Fruit fly (Drosophila melanogaster) ovary, adult (tissue): ENCODE measurements around the gene HSPBAP1.

ENCODE experiments used
- CG17801 ChIP-seq: fragments of 200-800 bp; optimal IDR thresholded peaks from 2 replicates; lab custom pipeline; 2019; ENCODE audit warnings: missing biosample characterization, mild to moderate bottlenecking, missing genetic modification characterization, moderate library complexity; ENCODE audit not compliant: partially characterized antibody

Gene HSPBAP1

DNA sequence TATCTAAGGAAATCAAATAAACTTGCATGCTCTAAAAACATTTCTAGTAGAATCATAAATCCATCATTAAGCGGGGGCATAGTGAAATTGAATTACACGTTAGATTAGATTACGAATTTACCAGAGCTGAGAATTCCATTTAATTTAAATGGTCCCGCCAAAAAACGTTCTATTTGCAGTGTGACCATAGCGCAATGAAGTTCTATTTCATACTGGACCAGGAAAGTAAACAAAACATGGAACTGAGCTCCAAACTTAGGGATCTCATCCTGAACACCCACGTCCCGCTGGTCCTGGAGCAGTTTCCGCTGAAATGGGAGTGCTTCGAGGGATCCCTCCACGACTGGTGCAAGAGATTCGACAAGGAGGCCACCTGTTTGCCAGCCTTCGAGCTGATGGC lies at the start of gene HSPBAP1:
HSPBAP1 (plus strand) TSS at position 217 of the 400 bp plus-strand sequence.
- no peak for TF ChIP-seq CG17801 (GFP tag; lab: Kevin White, UChicago)

DNA sequence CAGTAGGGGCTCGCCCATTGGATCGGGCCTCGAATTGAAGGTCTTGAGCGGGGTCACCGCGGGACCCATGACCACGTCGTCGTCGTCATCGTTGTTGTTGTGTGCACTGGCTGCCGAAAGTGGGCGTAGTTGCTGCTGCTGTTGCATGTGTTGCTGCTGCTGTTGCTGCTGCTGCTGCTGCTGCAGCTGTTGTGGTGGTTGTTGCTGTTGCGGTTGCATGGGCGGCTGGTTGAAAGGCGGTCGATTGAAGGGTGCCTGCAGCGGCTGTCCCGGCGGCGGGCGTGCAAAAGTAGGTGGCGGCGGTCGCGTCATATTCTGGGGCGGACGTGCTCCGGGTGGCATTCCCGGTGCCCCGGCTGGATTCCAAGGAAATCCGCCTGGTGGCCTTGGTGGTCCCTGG lies 47.2 kb upstream of the HSPBAP1 start:
- no peak for TF ChIP-seq CG17801 (GFP tag; lab: Kevin White, UChicago)

DNA sequence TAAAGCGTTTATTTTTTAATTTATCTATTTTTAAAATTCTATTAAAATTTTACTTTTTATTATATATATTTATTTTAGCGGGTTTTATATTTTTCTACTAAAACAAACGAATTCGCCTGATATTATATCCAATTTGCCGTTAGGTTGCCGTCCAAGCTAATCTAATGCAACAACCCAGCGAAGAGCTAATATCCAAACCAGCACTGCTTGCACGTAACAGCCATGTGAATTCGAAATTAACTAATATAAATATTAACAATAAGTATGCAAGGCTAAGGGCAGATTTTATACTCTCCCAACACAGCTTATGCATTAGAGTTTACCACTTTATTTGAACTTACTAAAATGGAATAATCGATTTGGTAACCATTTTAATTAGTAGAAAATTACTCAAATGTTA lies 43.3 kb upstream of the HSPBAP1 start:
- TF ChIP-seq CG17801 (GFP tag; lab: Kevin White, UChicago): no peak

DNA sequence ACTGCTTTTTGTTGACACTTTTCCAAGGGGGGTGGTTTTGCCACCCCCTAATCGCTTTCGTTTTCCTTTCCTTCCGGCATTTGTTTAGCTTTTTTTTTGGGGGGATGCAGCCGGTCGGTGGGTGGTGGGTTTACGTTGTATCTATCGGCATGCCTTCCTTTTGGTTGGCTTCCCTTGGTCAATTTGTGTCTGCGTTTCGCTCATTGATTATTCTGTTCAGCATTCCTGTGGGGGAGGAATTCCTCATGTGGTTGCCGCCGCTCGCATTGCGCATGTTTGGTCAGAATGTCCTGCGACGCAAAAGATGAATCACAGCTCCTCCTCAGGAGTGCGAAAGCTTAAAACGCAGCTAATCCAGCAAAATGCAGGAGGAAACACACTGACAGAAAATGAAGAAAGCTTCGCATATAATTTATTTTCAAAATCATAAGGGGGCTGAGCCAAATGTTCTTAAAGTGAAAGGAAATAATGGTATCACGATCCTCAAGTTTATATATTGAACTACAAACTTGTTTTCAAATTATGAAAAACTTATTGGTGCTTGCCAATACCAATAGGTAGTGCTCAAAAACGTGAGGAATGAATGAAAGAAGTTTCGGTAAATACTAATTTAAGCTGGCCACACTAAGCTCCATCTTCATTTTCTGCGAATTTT lies 42.8 kb upstream of the HSPBAP1 start, which contains the start of gene RpS10a:
RpS10a (plus strand) TSS at position 605 of the 655 bp plus-strand sequence.
- TF ChIP-seq CG17801 (GFP tag; lab: Kevin White, UChicago): no peak

DNA sequence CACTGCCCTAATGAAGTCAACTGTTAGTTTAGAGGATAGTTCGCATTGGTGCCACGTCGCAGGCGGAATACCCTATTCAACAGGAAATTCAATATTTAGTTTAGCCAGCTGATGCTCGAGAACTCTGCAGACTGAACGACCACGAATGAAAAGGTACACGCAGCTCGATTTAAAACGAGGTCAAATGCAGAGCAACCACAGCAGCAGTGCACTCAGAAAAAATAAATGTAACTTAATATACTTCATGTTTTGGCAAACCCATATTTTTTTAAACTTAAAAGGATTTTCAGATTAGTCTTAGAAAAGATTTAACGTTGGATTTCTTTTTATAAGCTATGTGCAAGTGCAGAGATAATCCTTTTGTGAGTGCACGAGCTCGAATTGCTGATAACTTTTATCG lies 39.9 kb upstream of the HSPBAP1 start:
- TF ChIP-seq CG17801 (GFP tag; lab: Kevin White, UChicago): no peak

DNA sequence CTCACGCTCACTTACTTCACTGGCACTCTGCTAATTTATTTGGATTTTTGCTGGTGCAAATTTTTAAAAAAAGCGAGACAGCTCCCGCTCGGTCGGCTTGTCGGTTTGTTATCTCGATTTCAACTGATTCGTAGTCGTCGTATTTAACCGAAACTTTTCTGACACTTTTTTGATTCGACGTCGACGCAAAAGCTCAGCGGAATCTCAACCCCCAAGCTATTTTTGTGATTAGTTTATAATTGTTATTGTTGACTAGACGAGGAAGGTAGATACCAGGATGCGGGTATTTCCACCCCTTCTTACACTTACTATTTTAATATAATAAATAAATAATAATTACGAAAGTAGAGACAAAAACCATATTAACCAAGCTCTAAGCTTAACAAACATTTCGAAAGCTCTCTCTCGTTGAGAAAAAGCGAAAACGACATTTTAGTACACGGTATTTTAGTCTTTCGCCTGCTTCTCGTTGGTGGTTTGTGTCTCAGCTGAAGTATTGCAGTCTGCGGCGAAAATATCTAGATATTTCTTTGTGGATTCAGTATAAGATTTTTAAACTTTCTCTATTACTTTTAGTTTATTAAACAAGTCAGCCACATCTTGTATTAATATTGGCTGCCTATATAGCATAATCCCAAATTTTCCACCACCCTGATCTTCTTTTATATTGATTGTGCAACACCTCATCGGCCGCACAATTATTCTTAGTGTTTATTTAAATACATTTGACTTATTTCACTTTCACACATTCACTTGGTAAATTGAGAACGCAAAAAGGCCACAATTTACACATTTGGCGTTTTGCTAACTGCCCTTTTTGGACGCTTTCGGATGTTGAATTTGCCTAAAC lies 38.1 kb upstream of the HSPBAP1 start, which contains the start of gene tau:
tau (minus strand) TSS at position 311 of the 850 bp plus-strand sequence.
- no peak for TF ChIP-seq CG17801 (GFP tag; lab: Kevin White, UChicago)

DNA sequence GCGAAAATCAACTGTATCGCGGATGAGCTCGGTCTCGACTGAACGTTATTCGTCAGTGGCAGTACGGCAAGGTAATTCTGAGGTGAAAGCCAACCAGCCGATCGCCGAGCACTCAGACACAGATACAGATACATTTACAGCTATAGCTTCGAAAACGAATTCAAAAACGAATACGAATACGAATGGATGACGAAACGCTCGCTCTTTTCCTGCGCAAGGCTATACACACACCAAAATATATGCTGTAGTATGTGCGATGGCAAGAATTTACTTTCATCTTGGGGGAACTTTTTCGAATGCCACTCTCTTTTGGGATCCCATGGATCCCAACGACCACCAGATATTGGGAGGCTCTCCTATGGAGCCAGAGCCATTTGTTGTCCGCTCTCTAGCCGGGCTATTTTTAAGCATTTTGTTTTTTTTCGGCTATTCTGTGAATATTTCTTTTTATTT lies 34.9 kb upstream of the HSPBAP1 start, which contains the start of gene Mlc1:
Mlc1 (minus strand) TSS at position 51 of the 453 bp plus-strand sequence.
- no peak for TF ChIP-seq CG17801 (GFP tag; lab: Kevin White, UChicago)

DNA sequence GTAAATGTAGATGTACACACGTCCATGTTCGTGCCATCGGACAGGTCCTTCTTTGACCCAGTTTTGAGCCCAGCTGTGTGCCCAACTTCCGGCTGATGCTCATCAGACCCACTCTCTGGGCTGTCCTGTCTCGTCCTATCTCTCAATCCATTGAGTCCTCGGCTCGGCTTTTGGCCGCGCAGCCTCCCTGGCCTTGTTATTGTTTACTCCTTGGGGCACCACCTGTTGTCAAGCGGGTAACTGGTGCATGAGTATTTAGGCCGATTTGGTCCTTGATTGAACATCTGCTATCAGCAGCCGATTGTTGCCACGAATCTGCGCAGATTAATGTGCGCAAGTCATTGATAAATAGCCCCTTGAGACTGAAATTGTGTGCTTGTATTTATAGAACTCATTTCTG lies 33.6 kb upstream of the HSPBAP1 start:
- no peak for TF ChIP-seq CG17801 (GFP tag; lab: Kevin White, UChicago)

DNA sequence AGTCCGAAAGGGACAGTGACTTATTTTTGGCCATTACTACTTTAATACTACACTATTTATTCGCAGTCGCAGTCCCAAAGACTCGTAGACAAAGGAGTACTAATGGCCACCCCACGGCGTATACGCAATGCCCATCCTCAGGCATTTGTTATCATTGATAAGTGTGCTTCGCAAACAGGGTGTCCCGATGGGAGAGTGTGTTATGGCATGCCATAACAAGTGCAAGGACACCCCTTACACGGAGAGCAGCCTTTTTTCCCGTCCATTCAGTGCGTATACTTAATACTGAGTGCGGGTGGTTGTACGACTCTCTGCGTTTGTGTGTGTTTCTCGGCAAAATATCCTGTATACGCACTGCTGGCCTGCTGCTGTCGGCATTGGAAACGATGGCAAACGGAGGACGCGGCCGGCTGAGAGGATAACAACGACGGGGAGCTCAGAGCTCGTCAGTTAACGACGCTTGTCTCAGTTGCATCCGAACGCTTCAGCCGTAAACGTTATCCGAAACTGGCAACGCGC lies 33.0 kb upstream of the HSPBAP1 start, which contains the start of gene unc80:
unc80 (plus strand) TSS at position 469 of the 519 bp plus-strand sequence.
- TF ChIP-seq CG17801 (GFP tag; lab: Kevin White, UChicago): no peak

DNA sequence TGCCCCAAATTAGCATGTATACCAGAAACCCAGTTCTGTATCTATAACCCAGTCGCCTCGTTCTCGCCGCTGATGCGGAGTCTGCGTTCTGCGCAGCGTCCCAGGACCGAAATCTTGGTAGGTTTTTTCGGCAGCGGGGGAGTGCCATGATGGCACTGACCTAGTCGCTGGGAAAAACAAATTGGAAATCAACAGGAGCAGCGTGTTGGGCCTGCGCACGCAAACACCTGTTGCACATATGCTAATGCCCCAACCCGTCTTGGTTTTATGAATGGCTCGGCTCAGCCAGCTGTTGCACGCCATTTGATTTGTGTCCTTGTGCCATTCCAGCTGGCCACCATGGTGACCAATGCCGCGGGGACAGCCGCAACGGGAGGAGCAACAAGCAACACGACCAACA lies 32.2 kb upstream of the HSPBAP1 start:
- no peak for TF ChIP-seq CG17801 (GFP tag; lab: Kevin White, UChicago)

DNA sequence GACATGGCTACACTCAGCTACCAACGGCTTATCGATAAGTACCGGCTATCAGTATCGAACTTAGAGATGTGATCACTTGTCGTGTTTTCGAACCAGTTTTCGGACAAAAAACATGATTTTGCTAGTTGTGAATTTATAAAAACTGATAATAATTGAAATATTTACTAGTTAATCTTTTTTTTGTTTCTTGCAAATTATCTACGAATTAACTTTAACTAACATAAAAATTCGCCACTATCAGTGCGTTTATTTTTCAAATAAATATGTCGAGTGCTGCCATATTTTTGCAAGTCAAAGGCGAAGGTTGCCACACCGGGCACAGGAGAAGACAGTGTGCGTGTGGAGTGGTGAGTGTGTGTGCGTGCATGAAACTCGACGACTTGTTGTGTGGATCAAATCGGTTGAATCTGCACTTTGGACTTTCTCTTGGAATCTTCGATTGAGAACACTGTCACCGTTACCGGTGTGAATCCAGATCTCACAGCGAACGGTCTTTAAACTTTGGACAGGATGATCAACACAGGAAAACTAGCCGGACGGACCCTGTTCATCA lies 17.8 kb upstream of the HSPBAP1 start, which contains the start of gene Hsdl2:
Hsdl2 (plus strand) TSS at position 349 of the 553 bp plus-strand sequence.
- peak; percentile 72 for TF ChIP-seq CG17801 (GFP tag; lab: Kevin White, UChicago)

DNA sequence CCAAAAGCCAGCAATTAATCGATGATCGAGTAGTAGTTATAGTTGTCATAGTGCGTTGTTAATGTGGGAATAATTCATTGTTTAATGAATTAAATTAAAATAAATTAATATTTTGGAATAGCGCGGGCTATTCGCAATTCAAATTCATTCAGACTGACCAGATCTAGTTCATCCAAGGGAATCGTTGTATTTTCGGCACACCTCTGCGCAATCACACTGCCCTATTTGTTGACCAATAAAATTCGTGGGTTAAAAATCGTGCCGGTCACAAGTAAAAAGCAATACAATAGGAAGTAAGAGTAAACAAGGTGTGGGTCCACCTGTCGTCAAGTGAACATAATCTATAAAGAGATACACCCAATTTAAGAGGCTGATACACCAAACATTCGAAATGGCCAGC lies 16.0 kb upstream of the HSPBAP1 start, which contains the start of gene CG12883:
CG12883 (plus strand) TSS at position 273 of the 400 bp plus-strand sequence.
- no peak for TF ChIP-seq CG17801 (GFP tag; lab: Kevin White, UChicago)

DNA sequence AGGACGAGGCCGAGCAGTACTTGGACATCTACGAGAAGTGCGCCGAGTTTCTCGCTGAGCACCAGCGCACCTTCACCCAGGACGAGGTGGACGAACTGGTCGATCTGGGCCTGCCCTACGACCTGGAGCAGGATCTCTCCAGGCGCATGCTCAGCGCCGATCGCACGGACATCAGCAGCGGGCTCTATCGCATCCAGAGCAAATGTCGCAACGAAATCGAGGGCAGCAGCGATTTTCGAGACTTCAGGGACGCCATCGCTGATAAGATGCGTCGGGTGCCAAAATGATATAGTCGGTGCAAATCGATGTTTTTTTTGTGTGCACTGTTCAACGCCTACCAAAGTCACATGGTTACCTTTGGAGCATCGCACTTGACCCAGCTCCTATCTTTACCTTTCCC lies 15.4 kb upstream of the HSPBAP1 start:
- TF ChIP-seq CG17801 (GFP tag; lab: Kevin White, UChicago): no peak

DNA sequence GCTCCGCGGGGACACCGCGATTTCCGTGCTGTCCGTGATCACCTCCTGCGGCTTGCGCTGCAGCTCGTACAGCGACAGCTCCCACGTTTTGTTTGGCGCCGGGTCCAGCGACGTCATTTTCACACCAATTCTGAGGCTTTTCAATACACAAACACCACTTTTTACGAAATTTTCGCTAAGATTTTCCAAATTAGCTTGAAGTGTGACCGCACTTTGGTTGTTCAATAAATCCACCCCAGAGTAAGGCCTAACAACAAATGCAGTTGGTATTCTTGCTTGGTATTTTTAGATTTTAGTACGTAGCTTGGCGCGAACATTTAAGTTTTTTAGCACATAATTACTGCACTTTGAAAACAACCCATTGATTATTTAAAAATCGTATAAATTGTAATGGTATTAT lies 13.2 kb upstream of the HSPBAP1 start, which contains the start of gene Sce:
Sce (minus strand) TSS at position 231 of the 400 bp plus-strand sequence.
- no peak for TF ChIP-seq CG17801 (GFP tag; lab: Kevin White, UChicago)
